Fruit fly (Drosophila melanogaster) ovary, adult (tissue): ENCODE results near the gene dmt.

ENCODE experiments used
- CG17801 ChIP-seq: fragments of 200-800 bp; optimal IDR thresholded peaks from 2 replicates; lab custom pipeline; 2019; ENCODE audit warnings: missing biosample characterization, mild to moderate bottlenecking, missing genetic modification characterization, moderate library complexity; ENCODE audit not compliant: partially characterized antibody

Gene dmt

DNA sequence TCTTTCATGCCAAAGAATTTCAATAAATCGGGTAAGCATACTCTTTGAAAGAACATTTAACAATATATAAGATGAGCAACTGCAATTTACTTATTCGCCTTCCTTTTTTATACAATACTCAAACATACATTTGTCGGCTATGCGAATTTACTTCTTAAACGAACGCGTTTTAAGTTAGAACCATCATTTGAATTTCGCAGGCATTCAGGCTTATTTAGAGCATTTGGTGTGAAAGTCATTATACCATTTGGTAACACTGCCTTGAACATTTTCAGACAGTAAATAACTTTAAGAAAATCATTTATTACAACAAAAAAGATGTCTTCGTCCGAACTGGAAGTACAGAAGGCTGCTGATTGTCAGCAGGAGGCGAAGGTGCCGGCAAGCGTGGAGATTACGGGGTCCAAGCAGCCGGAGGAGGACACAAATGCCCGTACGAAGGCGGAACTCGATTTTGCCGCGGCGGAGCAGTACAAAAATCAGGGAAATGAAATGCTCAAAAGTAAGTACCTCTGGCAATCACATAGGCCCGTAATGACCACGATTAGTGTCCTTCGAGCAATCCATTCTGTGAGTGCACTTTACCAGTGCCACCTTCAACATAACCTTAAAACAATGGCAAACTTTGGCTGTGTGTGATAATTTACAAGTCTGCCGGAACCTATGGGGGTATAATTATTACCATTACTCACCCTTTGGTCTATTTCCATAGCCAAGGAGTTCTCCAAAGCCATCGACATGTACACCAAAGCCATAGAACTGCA lies 37.1 kb downstream of the dmt start:
- no peak for TF ChIP-seq CG17801

DNA sequence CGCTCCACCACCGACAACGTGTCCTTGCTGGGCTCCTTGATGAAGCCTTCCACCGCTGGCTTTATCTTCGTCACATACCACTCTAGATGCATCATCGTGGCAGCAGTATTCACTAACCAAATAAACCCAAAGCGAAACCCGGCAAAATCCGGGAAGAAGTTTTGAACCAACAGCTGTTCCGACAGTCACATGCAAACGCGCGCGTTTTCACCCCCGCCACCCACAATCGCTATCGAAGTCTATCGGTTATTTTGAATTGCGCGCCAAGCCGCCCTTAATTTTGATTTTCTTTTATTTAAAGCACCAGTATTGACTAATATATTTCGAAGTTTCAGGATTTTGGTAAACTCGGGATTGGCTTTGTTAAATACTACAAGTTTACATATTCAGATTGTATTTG lies 43.5 kb downstream of the dmt start, which contains the start of gene Tti1:
Tti1 (minus strand) TSS at position 200 of the 400 bp plus-strand sequence.
- no peak for TF ChIP-seq CG17801

DNA sequence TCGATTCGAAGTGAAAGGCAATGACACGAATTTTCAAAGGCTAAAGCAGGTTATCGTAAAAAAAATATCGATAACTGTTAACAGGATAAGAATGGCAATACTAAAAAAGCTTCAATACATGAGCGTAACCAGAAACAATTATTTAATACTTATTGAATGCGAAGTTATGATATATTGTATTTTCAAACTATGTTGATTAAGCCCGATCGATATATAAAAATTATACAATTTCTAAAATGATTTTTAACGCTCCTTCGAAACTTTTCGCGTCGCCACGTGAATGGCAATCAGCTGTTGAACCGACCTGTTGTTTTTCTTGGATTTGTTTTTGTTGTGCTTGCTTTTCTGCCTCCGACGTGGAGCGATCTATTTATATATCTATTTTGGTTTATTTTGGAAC lies 45.2 kb downstream of the dmt start, which contains the start of the genes Alg12 and Rpt3R:
Alg12 (plus strand) TSS at position 305 of the 400 bp plus-strand sequence.
Rpt3R (minus strand) TSS at position 324 of the 400 bp plus-strand sequence.
- no peak for TF ChIP-seq CG17801

DNA sequence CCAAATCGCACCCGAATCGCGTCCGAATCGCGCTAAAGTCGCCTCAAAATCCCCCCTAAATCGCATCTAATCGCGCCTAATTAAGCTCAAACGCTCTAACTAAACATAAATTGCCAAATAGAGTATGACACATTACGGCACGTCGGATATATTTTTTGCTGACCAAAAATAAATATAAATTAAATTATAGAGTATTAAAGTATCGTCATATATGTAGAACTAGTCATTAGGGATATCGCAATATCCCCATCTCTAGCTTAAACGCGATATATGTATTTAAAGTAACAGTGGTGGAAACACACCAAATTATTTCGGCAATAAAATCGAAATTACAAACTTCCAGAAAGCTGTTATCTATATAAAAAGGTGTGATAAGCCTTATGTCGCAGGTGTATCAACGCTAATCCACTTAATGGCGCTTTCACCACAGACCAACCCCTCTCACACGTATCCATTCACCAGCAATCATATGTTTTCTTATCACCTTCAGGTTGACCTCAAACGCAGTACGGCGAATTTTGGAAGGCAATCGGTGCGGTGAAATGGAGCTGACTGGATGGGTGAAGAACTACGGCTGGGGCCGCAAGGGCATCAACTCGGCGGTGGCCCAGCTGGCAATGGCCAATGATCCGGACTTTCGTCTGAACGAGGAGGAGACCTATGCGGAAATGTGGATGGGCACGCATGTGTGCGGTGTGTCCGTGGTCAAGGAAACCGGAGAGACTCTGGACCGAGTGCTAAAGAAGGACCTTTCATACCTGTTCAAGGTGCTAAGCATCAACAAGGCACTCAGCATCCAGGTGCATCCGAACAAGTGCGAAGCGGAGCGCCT lies 48.6 kb downstream of the dmt start, which contains the start of gene Mpi:
Mpi (plus strand) TSS at position 263 of the 832 bp plus-strand sequence.
- TF ChIP-seq CG17801 = peak; percentile 72

DNA sequence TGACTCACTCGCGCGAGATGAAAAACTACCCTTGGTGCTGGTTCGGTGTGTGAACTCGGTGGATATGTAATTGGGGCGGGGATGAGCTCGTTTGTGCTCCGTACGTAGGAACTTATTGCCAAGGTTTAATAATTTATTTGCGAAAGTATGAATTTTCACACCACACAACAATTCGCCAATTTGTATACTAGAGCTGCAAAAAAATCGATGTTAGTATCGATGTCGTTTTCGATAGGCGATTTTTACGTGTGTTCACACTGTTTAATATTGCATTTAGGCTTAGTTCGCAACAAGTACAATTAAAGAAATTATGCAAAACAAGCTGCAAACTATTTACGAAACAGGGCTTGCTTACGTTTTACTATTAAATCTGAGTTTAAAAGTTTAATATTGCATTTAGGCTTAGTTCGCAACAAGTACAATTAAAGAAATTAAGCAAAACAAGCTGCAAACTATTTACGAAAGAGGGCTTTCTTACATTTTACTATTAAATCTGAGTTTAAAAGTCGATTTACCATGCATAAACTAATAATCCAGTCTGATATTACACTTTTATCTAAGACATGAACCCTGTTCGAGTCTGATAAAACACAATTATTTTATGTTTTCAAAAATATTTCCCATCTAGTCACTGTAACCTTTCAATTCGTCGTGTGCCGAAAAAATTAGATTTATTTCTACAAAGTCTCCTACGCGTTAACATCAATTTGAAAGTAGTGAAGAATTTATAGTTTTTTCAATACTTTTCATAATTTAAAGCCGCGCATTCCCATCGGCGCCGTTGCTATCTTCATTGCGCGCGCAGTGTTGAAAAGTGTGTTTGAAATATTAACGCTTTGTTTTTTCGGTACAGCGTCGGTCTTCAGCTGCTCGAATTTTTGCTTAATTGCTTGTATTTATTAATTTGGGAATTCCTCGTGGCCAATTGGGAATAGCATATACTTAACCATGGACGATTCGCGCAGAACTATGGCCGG lies 52.3 kb downstream of the dmt start, which contains the start of the genes Snap24 and CG8478:
Snap24 (minus strand) TSS at position 196 of the 977 bp plus-strand sequence.
CG8478 (plus strand) TSS at position 696 of the 977 bp plus-strand sequence.
- no peak for TF ChIP-seq CG17801
